Worm (Caenorhabditis elegans): ENCODE measurements around the gene Y57G11C.1147.

ce11 chrIV:14784481-14784880, 12.8 kb downstream of the Y57G11C.1147 start, which contains the start of gene nlp-56:
- no peak for TF ChIP-seq med-1 (GFP tag; optimal IDR thresholded peaks at IDR 0.05; ENCODE audit: insufficient read depth)
- TF ChIP-seq T22C8.4 (GFP tag; IDR thresholded peaks at IDR 0.05): no peak
- TF ChIP-seq flt-1 (GFP tag; IDR thresholded peaks at IDR 0.05): no peak

Data from whole organism, midembryonic.